Worm (Caenorhabditis elegans): ENCODE measurements around the gene cdh-4.
A peak's percentile ranks its signal among the peaks of the same experiment; 100 is the strongest.

cdh-4 gene

ce11 chrIII:4568455-4568854 is 48.3 kb downstream of the cdh-4 start, which contains the start of gene idhg-1 (continued):
- TF ChIP-seq lin-13 (GFP tag; optimal IDR thresholded peaks at IDR 0.05), result no peak
- TF ChIP-seq Y5F2A.4 (GFP tag; optimal IDR thresholded peaks at IDR 0.05), result no peak
- TF ChIP-seq nhr-41 (GFP tag; IDR thresholded peaks at IDR 0.05), result no peak
- peak; percentile 55; the same call in 1 of the 2 replicates for TF ChIP-seq saeg-2 (GFP tag; IDR thresholded peaks at IDR 0.05)
- TF ChIP-seq ces-1 (GFP tag; optimal IDR thresholded peaks at IDR 0.05), result no peak
- no peak for TF ChIP-seq ceh-82 (tag; optimal IDR thresholded peaks at IDR 0.05)
- peak; percentile 70 for TF ChIP-seq duxl-1 (tag; optimal IDR thresholded peaks at IDR 0.05; ENCODE audit: poor library complexity)
- TF ChIP-seq ceh-44 (GFP tag; IDR thresholded peaks at IDR 0.05), result no peak
- peak; percentile 35 for TF ChIP-seq F37D6.2 (tag; optimal IDR thresholded peaks at IDR 0.05)
- TF ChIP-seq lin-1 (GFP tag; IDR thresholded peaks at IDR 0.05), result 0 out of 2 replicates have a peak, but pooled peaks have one; percentile 48
- peak; percentile 10 to 94 for TF ChIP-seq daf-16 (GFP tag; optimal IDR thresholded peaks at IDR 0.05)
- TF ChIP-seq daf-16 (tag; optimal IDR thresholded peaks at IDR 0.05), result peak; percentile 66

ce11 chrIII:4578385-4578903 is 58.3 kb downstream of the cdh-4 start, which contains the start of the genes sel-5 and wdr-48:
sel-5 (minus strand) TSS chrIII:4578437.
wdr-48 (plus strand) TSS chrIII:4578853.
- TF ChIP-seq mep-1 (tag; optimal IDR thresholded peaks at IDR 0.05) (peak; percentile 55), nhr-6 (tag; optimal IDR thresholded peaks at IDR 0.05) (peak; percentile 22), ZK337.2 (GFP tag; IDR thresholded peaks at IDR 0.05) (no peak), rbr-2 (tag; optimal IDR thresholded peaks at IDR 0.05) (peak; percentile 5), pha-4 (GFP tag; IDR thresholded peaks at IDR 0.05) (no peak), pha-4 (tag; optimal IDR thresholded peaks at IDR 0.05) (peak; percentile 1), tra-1 (GFP tag; IDR thresholded peaks at IDR 0.05) (no peak), dpl-1 (GFP tag; optimal IDR thresholded peaks at IDR 0.05) (peak; percentile 47), dve-1 (tag; optimal IDR thresholded peaks at IDR 0.05; ENCODE audit: insufficient read depth) (peak; percentile 25), lin-39 (tag; optimal IDR thresholded peaks at IDR 0.05) (no peak), gei-8 (GFP tag; optimal IDR thresholded peaks at IDR 0.05) (no peak), hlh-30 (tag; optimal IDR thresholded peaks at IDR 0.05; ENCODE audit: insufficient read depth) (peak; percentile 28), hmg-1.1 (GFP tag; IDR thresholded peaks at IDR 0.05) (no peak; the same call in 1 of the 2 replicates), lsy-2 (tag; optimal IDR thresholded peaks at IDR 0.05) (peak in 1 of 2 experiments; percentile 62), nhr-28 (tag; optimal IDR thresholded peaks at IDR 0.05) (peak; percentile 38), T20F7.1 (GFP tag; optimal IDR thresholded peaks at IDR 0.05) (no peak), mes-2 (tag; optimal IDR thresholded peaks at IDR 0.05; ENCODE audit: poor library complexity, severe bottlenecking) (peak; percentile 66), daf-16 (GFP tag; optimal IDR thresholded peaks at IDR 0.05) (no peak), daf-16 (tag; optimal IDR thresholded peaks at IDR 0.05) (peak; percentile 33)

- TF ChIP-seq lin-13 (GFP tag; optimal IDR thresholded peaks at IDR 0.05) (no peak), dve-1 (tag; optimal IDR thresholded peaks at IDR 0.05; ENCODE audit: insufficient read depth) (no peak), nhr-48 (tag; optimal IDR thresholded peaks at IDR 0.05) (no peak), lin-38 (GFP tag; IDR thresholded peaks at IDR 0.05) (no peak)
Observed at ce11 chrIII:4581495-4581894, 61.3 kb downstream of the cdh-4 start, which contains the start of gene F35G12.12. F35G12.12 (plus strand) TSS chrIII:4581795.

- TF ChIP-seq nhr-111 (GFP tag; optimal IDR thresholded peaks at IDR 0.05) (no peak), hlh-11 (tag; optimal IDR thresholded peaks at IDR 0.05) (no peak), dpl-1 (GFP tag; optimal IDR thresholded peaks at IDR 0.05) (no peak), dve-1 (tag; optimal IDR thresholded peaks at IDR 0.05; ENCODE audit: insufficient read depth) (no peak), lin-15B (tag; optimal IDR thresholded peaks at IDR 0.05) (no peak), mep-1 (tag; optimal IDR thresholded peaks at IDR 0.05) (no peak), mxl-2 (GFP tag; conservative IDR thresholded peaks at IDR 0.05) (no peak), mxl-3 (GFP tag; optimal IDR thresholded peaks at IDR 0.05) (no peak), nhr-10 (tag; optimal IDR thresholded peaks at IDR 0.05) (no peak), ctbp-1 (GFP tag; IDR thresholded peaks at IDR 0.05) (no peak), snpc-4 (tag; optimal IDR thresholded peaks at IDR 0.05) (no peak), pha-4 (GFP tag; IDR thresholded peaks at IDR 0.05) (no peak), pha-4 (tag; optimal IDR thresholded peaks at IDR 0.05) (no peak), nhr-237 (tag; optimal IDR thresholded peaks at IDR 0.05) (no peak), unc-62 (GFP tag; optimal IDR thresholded peaks at IDR 0.05 in 1 of 2) (no peak), unc-62 (tag; optimal IDR thresholded peaks at IDR 0.05) (no peak), zfp-2 (tag; optimal IDR thresholded peaks at IDR 0.05) (no peak), ztf-11 (tag; optimal IDR thresholded peaks at IDR 0.05) (no peak), sdz-12 (GFP tag; optimal IDR thresholded peaks at IDR 0.05) (no peak)
Observed at ce11 chrIII:4584068-4584566, 64.0 kb downstream of the cdh-4 start, which contains the start of gene F35G12.5. F35G12.5 (plus strand) TSS chrIII:4584118.

All from whole organism, L4 larva.